Fruit fly (Drosophila melanogaster): ENCODE results near the gene CG5056.

CG5056 gene

DNA sequence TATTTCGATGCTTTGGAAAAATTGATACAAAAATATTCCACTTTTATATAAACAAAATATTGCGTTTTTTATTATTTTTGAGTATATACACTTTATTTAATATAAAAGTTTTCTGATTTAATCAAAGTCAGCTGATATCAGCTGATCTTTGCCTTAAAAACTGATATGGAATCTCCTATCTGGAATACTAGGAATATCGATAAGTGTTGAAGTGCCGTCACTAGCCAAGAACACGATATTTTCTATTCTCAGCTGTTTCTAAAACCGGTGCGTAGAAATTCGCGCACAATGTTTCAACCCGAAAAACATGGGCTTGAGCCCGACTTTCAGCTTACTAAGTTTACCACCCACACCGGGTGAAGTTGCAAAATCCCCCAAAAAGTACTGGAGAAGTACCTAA, 24.0 kb upstream of the CG5056 start, which contains the start of gene Sps2:
TSS of gene Sps2 (plus strand) at position 124 of the 400 bp plus-strand sequence.
- no peak for TF ChIP-seq jim (GFP tag; optimal IDR thresholded peaks at IDR 0.05)
- peak; percentile 18 for TF ChIP-seq brk (GFP tag; optimal IDR thresholded peaks at IDR 0.05)
- peak; percentile 10 for TF ChIP-seq Hnf4 (GFP tag; optimal IDR thresholded peaks at IDR 0.05)
- TF ChIP-seq fru (GFP tag; optimal IDR thresholded peaks at IDR 0.05) = peak; percentile 10
- TF ChIP-seq h (GFP tag; optimal IDR thresholded peaks at IDR 0.05) = peak; percentile 24

DNA sequence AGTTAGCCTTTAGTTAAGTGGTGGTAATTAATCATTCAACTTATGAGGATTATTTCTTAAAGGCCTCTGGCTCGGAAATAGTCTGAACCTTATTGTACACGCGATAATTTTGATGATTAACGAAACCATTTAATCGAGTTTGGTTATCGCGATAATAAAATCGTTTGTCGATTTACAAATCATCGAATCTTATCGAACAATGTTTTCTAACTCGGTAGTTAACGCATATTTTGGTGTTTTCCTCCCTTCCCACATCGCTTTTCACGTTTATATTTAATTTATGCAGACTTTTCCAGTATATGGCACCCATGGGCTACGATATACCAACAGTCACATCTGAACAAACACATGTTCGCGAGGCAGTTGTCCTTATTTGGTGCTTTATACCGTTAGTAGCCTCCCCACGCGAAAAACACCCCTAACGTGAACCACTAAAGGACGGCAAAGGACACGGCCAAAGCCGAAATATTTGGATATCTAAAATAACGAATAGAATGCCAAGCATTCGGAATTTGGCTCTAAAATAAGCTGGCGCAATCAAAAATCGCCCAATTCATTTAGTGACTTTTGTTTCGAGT, 22.4 kb upstream of the CG5056 start, which contains the start of gene Frmd5:
TSS of gene Frmd5 (plus strand) at position 414 of the 578 bp plus-strand sequence.
- no peak for TF ChIP-seq CG32264 (GFP tag; optimal IDR thresholded peaks at IDR 0.05)
- no peak for TF ChIP-seq Jra (GFP tag; optimal IDR thresholded peaks at IDR 0.05)
- no peak for TF ChIP-seq fru (GFP tag; optimal IDR thresholded peaks at IDR 0.05)
- TF ChIP-seq Vsx2 (GFP tag; optimal IDR thresholded peaks at IDR 0.05; ENCODE audit: partially characterized antibody) = no peak
- TF ChIP-seq jim (GFP tag; optimal IDR thresholded peaks at IDR 0.05) = no peak
- no peak for TF ChIP-seq N (GFP tag; optimal IDR thresholded peaks at IDR 0.05)

DNA sequence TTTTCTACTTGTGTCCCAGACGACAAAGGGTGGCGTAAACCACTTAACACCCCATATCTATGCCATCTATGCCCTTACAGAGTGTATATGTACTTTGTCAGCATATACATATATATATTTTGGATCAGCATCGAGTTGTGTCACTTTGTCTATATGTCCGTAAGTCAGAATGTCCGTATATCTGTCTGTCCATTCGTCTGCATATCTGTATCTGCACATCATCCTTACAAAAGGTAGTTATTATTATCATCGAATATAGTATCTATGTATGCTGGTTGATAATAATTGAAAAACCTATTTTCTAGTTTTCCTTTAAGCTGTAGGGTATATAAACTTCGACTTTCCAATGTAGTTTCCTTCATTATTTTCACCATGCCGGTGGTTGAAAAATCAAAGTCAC, 15.4 kb upstream of the CG5056 start:
- no peak for TF ChIP-seq sage (GFP tag; optimal IDR thresholded peaks at IDR 0.05)
- no peak for TF ChIP-seq GATAd (GFP tag; optimal IDR thresholded peaks at IDR 0.05)
- no peak for TF ChIP-seq brk (GFP tag; optimal IDR thresholded peaks at IDR 0.05)
- no peak for TF ChIP-seq N (GFP tag; optimal IDR thresholded peaks at IDR 0.05)
- no peak for TF ChIP-seq tai (GFP tag; optimal IDR thresholded peaks at IDR 0.05)
- TF ChIP-seq foxo (GFP tag; optimal IDR thresholded peaks at IDR 0.05) = no peak

DNA sequence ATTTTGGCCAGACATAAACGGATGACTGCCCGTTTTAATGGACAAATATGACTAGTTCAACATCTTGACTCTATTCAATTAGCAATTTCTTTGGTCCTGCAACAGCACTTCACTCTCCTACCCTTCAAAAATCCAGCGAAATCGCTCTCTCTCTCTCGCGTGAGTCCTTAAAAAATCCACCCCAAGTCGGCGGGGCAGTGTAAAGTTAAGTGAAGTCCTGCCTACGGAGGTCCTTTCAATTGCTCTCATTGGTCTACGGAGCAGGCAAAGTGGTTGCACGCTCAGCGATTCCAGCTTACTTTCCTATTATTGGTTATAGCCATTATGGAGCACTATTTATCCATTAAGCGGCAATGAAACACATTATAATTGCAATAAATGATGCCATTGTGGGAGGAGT, 12.6 kb upstream of the CG5056 start, which contains the start of gene CG34367:
TSS of gene CG34367 (minus strand) at position 35 of the 400 bp plus-strand sequence.
- TF ChIP-seq woc (GFP tag; optimal IDR thresholded peaks at IDR 0.05) (no peak), psq (GFP tag; optimal IDR thresholded peaks at IDR 0.05) (no peak), Rel (GFP tag; optimal IDR thresholded peaks at IDR 0.05) (no peak), Rel (tag; optimal IDR thresholded peaks at IDR 0.05) (no peak), Dfd (GFP tag; optimal IDR thresholded peaks at IDR 0.05) (no peak), N (GFP tag; optimal IDR thresholded peaks at IDR 0.05) (no peak), OdsH (GFP tag; optimal IDR thresholded peaks at IDR 0.05) (no peak), CG32264 (GFP tag; optimal IDR thresholded peaks at IDR 0.05) (no peak), fru (GFP tag; optimal IDR thresholded peaks at IDR 0.05) (no peak), pan (optimal IDR thresholded peaks at IDR 0.05) (no peak), foxo (GFP tag; optimal IDR thresholded peaks at IDR 0.05) (no peak), Dif (GFP tag; optimal IDR thresholded peaks at IDR 0.05; ENCODE audit: partially characterized antibody) (no peak), HLH106 (tag; optimal IDR thresholded peaks at IDR 0.05) (no peak), CrebA (GFP tag; optimal IDR thresholded peaks at IDR 0.05; ENCODE audit: borderline replicate concordance) (no peak)

DNA sequence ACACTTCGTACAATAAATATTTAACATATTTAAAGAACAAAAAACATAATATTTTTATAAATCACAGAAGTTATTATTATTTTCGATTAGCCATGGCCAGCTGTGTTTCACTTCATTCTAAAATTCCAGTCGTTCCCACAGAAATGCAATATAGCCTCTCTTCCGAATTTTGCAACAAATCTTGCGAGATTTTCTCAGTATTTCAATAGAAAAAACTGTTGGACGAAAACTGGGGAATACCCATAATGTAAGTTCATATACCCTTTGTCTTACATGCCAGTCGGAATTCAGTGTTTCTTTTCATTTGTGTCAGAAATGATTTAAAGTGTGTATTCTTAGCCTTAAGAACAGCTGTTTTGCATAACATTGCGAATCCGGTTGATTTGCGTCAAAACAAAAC, 10.0 kb upstream of the CG5056 start, which contains the start of the genes CtsL4 and ClpP:
TSS of gene CtsL4 (minus strand) at position 90 of the 400 bp plus-strand sequence.
TSS of gene ClpP (plus strand) at position 288 of the 400 bp plus-strand sequence.
- TF ChIP-seq sage (GFP tag; optimal IDR thresholded peaks at IDR 0.05) (no peak), Hr83 (GFP tag; optimal IDR thresholded peaks at IDR 0.05; ENCODE audit: poor library complexity, severe bottlenecking) (no peak), woc (GFP tag; optimal IDR thresholded peaks at IDR 0.05) (peak; percentile 66), Hnf4 (GFP tag; optimal IDR thresholded peaks at IDR 0.05) (no peak)

DNA sequence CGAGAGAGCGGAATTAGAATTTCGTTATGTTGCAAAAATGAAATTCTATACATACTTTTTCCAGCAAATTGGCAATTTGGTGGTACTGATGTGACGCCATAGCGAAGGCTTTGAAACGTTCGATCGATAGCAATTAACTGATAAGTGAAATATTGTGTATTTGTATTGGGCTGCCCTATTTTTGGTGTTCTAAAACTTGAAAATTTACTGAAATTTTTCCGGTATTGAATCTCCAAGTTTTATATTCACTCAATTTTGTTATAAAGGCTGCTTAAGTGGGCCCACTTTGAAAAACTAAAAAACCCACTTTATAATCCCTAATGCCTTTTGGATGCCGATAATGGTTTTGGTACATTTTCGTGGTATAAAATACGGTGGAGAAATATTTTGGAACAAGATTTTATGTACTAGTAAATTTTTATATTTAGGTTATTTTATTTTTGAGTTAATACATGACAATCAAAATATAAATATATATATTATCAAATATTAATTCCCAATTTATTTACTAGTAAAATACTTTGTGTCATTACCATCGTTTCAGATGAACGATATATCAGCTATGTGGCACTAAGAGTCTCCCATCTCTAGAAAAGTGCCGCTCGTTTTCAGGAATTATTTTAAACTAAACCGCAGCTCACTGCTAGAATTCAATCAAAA, 4.0 kb upstream of the CG5056 start, which contains the start of the genes Cand1 and pim:
TSS of gene Cand1 (minus strand) at position 300 of the 660 bp plus-strand sequence.
TSS of gene pim (plus strand) at position 582 of the 660 bp plus-strand sequence.
- peak; percentile 22 for TF ChIP-seq woc (GFP tag; optimal IDR thresholded peaks at IDR 0.05)
- no peak for TF ChIP-seq Rel (GFP tag; optimal IDR thresholded peaks at IDR 0.05)
- peak; percentile 36 for TF ChIP-seq Rel (tag; optimal IDR thresholded peaks at IDR 0.05)
- TF ChIP-seq h (GFP tag; optimal IDR thresholded peaks at IDR 0.05) = no peak
- TF ChIP-seq sage (GFP tag; optimal IDR thresholded peaks at IDR 0.05) = no peak
- TF ChIP-seq HLH106 (tag; optimal IDR thresholded peaks at IDR 0.05) = peak; percentile 11

DNA sequence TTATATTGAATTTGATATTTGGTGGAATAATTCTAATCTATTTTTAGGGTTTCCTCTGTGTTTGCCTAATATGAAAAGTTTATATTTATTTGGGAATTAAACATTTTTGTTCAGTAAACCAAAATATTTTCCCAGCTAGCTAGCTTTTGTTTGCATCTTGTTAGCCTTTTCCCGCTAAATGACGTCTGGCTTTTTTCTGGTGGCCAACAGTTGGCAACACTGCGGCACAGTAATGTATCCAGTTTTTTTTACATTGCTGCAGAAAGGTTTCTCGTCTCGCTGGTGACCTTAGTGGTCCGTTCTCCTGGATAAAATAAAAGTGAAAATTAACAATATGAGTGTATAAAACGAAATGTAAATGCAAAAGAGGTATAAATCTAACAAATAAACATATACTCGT, 2.3 kb upstream of the CG5056 start, which contains the start of gene lft:
TSS of gene lft (plus strand) at position 243 of the 400 bp plus-strand sequence.
- TF ChIP-seq Myc (optimal IDR thresholded peaks at IDR 0.05) = peak; percentile 69
- TF ChIP-seq woc (GFP tag; optimal IDR thresholded peaks at IDR 0.05) = peak; percentile 60
- TF ChIP-seq fru (GFP tag; optimal IDR thresholded peaks at IDR 0.05) = peak; percentile 85
- TF ChIP-seq CG9705 (GFP tag; optimal IDR thresholded peaks at IDR 0.05) = no peak
- TF ChIP-seq lola (GFP tag; optimal IDR thresholded peaks at IDR 0.05) = no peak

Data from whole organism, wandering third instar larva.